Fruit fly (Drosophila melanogaster) whole organism, embryonic: ENCODE results near the gene mRpL15.
A peak's percentile ranks its signal among the peaks of the same experiment; 100 is the strongest.

Experiments used
- CG11504 ChIP-seq: fragments of 200-800 bp; sonication (Bioruptor generic); optimal IDR thresholded peaks from 3 replicates; lab custom pipeline; 2019; ENCODE audit warnings: missing biosample characterization, mild to moderate bottlenecking, missing genetic modification characterization, moderate library complexity
- CG11696 ChIP-seq: fragments of 200-800 bp; sonication (Bioruptor generic); IDR thresholded peaks from 2 replicates; pipeline ENCODE4 v1.3.6; 2022; ENCODE audit warnings: missing biosample characterization, missing genetic modification characterization
- CG12744 ChIP-seq: fragments of 200-800 bp; sonication (Bioruptor generic); optimal IDR thresholded peaks from 2 replicates; lab custom pipeline; 2016; ENCODE audit warnings: missing biosample characterization, missing genetic modification characterization
- CG13624 ChIP-seq: fragments of 200-800 bp; sonication (Bioruptor generic); optimal IDR thresholded peaks from 2 replicates; lab custom pipeline; 2016; ENCODE audit warnings: missing biosample characterization, missing genetic modification characterization
- CG15601 ChIP-seq: fragments of 200-800 bp; sonication (Bioruptor generic); optimal IDR thresholded peaks from 3 replicates; lab custom pipeline; 2019; ENCODE audit warnings: missing biosample characterization, mild to moderate bottlenecking, missing genetic modification characterization, moderate library complexity
- CG17385 ChIP-seq: fragments of 200-800 bp; sonication (Bioruptor generic); optimal IDR thresholded peaks from 3 replicates; lab custom pipeline; 2018; ENCODE audit warnings: missing biosample characterization, mild to moderate bottlenecking, missing genetic modification characterization
- CG18011 ChIP-seq: fragments of 200-800 bp; sonication (Bioruptor generic); optimal IDR thresholded peaks from 2 replicates; lab custom pipeline; 2017; ENCODE audit warnings: missing biosample characterization, missing genetic modification characterization, mild to moderate bottlenecking, moderate library complexity, missing genotype
- CG18619 ChIP-seq: fragments of 200-800 bp; sonication (Bioruptor generic); optimal IDR thresholded peaks from 3 replicates; lab custom pipeline; 2017; ENCODE audit warnings: missing biosample characterization, mild to moderate bottlenecking, missing genetic modification characterization
- CG3407 ChIP-seq: fragments of 200-800 bp; sonication (Bioruptor generic); optimal IDR thresholded peaks from 2 replicates; lab custom pipeline; 2018; ENCODE audit warnings: missing biosample characterization, mild to moderate bottlenecking, missing genetic modification characterization
- CG4360 ChIP-seq: fragments of 200-800 bp; sonication (Bioruptor generic); IDR thresholded peaks from 2 replicates; pipeline ENCODE4 v1.3.6; 2022; ENCODE audit warnings: missing biosample characterization, missing genetic modification characterization
- CG5245 ChIP-seq: fragments of 200-800 bp; sonication (Bioruptor generic); optimal IDR thresholded peaks from 3 replicates; lab custom pipeline; 2016; ENCODE audit warnings: missing biosample characterization, missing genetic modification characterization
- CG6854 ChIP-seq: fragments of 200-800 bp; sonication (Bioruptor generic); optimal IDR thresholded peaks from 3 replicates; lab custom pipeline; 2017; ENCODE audit warnings: missing biosample characterization, mild to moderate bottlenecking, missing genetic modification characterization
- CG8765 ChIP-seq: fragments of 200-800 bp; sonication (Bioruptor generic); IDR thresholded peaks from 2 replicates; pipeline ENCODE4 v1.3.6; 2022; ENCODE audit warnings: missing biosample characterization, missing genetic modification characterization
- CG8944 ChIP-seq: fragments of 200-800 bp; sonication (Bioruptor generic); optimal IDR thresholded peaks from 3 replicates; lab custom pipeline; 2016; ENCODE audit warnings: missing biosample characterization, missing genetic modification characterization
- CG9817 ChIP-seq: fragments of 200-800 bp; sonication (Bioruptor generic); optimal IDR thresholded peaks from 2 replicates; lab custom pipeline; 2018; ENCODE audit warnings: missing biosample characterization, mild to moderate bottlenecking, missing genetic modification characterization, moderate library complexity
- CoRest ChIP-seq: fragments of 200-800 bp; sonication (Bioruptor generic); optimal IDR thresholded peaks from 3 replicates; lab custom pipeline; 2018; ENCODE audit warnings: missing biosample characterization, mild to moderate bottlenecking, missing genetic modification characterization, moderate library complexity
- CrebB ChIP-seq: fragments of 200-800 bp; sonication (Bioruptor generic); optimal IDR thresholded peaks from 3 replicates; lab custom pipeline; 2018; ENCODE audit warnings: missing biosample characterization, mild to moderate bottlenecking, missing genetic modification characterization
- ERR ChIP-seq: fragments of 200-800 bp; sonication (Bioruptor generic); optimal IDR thresholded peaks from 2 replicates; lab custom pipeline; 2016; ENCODE audit warnings: missing biosample characterization, missing genetic modification characterization
- HLH3B ChIP-seq: fragments of 200-800 bp; sonication (Bioruptor generic); IDR thresholded peaks from 2 replicates; pipeline ENCODE4 v1.3.6; 2022; ENCODE audit warnings: missing biosample characterization, missing genetic modification characterization
- HLHmδ ChIP-seq: fragments of 200-800 bp; sonication (Bioruptor generic); optimal IDR thresholded peaks from 2 replicates; lab custom pipeline; 2018; ENCODE audit warnings: missing biosample characterization, mild to moderate bottlenecking, missing genetic modification characterization, moderate library complexity
- Hr39 ChIP-seq: fragments of >200 bp; optimal IDR thresholded peaks from 2 replicates; lab custom pipeline; 2017
- Hsf ChIP-seq: fragments of 200-800 bp; sonication (Bioruptor generic); optimal IDR thresholded peaks from 3 replicates; lab custom pipeline; 2016; ENCODE audit warnings: missing biosample characterization, missing genetic modification characterization
- NC2β ChIP-seq: fragments of 200-800 bp; sonication (Bioruptor generic); optimal IDR thresholded peaks from 2 replicates; lab custom pipeline; 2016; ENCODE audit warnings: missing biosample characterization, missing genetic modification characterization
- NFAT ChIP-seq: fragments of 200-800 bp; sonication (Bioruptor generic); IDR thresholded peaks from 2 replicates; pipeline ENCODE4 v1.3.6; 2022; ENCODE audit warnings: missing biosample characterization, missing genetic modification characterization
- Oli ChIP-seq: fragments of 200-800 bp; sonication (Bioruptor generic); optimal IDR thresholded peaks from 2 replicates; lab custom pipeline; 2018; ENCODE audit warnings: missing biosample characterization, mild to moderate bottlenecking, missing genetic modification characterization, moderate library complexity
- Ptx1 ChIP-seq: fragments of 200-800 bp; sonication (Bioruptor generic); IDR thresholded peaks from 2 replicates; pipeline ENCODE4 v1.3.6; 2022; ENCODE audit warnings: missing biosample characterization, missing genetic modification characterization
- abd-A ChIP-seq: fragments of 200-800 bp; sonication (Bioruptor generic); optimal IDR thresholded peaks from 3 replicates; lab custom pipeline; 2019; ENCODE audit warnings: missing biosample characterization, mild to moderate bottlenecking, missing genetic modification characterization, moderate library complexity
- bcd ChIP-seq: fragments of 200-800 bp; sonication (Bioruptor generic); optimal IDR thresholded peaks from 2 replicates; lab custom pipeline; 2017; ENCODE audit warnings: missing biosample characterization, mild to moderate bottlenecking, missing genetic modification characterization
- caup ChIP-seq: fragments of 200-800 bp; sonication (Bioruptor generic); optimal IDR thresholded peaks from 3 replicates; lab custom pipeline; 2017; ENCODE audit warnings: missing biosample characterization, mild to moderate bottlenecking, missing genetic modification characterization, moderate library complexity; ENCODE audit not compliant: severe bottlenecking
- ewg ChIP-seq: fragments of 200-800 bp; sonication (Bioruptor generic); optimal IDR thresholded peaks from 3 replicates; lab custom pipeline; 2017; ENCODE audit warnings: mild to moderate bottlenecking, missing biosample characterization, missing genetic modification reagents, missing genetic modification characterization
- gcm2 ChIP-seq: fragments of 200-800 bp; sonication (Bioruptor generic); optimal IDR thresholded peaks from 2 replicates; lab custom pipeline; 2016; ENCODE audit warnings: missing biosample characterization, missing genetic modification characterization
- gt ChIP-seq: fragments of 200-800 bp; sonication (Bioruptor generic); IDR thresholded peaks from 2 replicates; pipeline ENCODE4 v1.3.6; 2022; ENCODE audit warnings: missing biosample characterization, missing genetic modification characterization
- ham ChIP-seq: fragments of 200-800 bp; sonication (Bioruptor generic); IDR thresholded peaks from 2 replicates; pipeline ENCODE4 v1.3.6; 2022; ENCODE audit warnings: missing biosample characterization, missing genetic modification characterization
- hb ChIP-seq: fragments of 200-800 bp; sonication (Bioruptor generic); IDR thresholded peaks from 3 replicates; pipeline ENCODE4 v1.3.6; 2022; ENCODE audit warnings: missing biosample characterization, missing genetic modification characterization; ENCODE audit not compliant: partially characterized antibody
- hbn ChIP-seq: fragments of 200-800 bp; sonication (Bioruptor generic); IDR thresholded peaks from 2 replicates; pipeline ENCODE4 v1.3.6; 2022; ENCODE audit warnings: missing biosample characterization, missing genetic modification characterization; ENCODE audit not compliant: partially characterized antibody
- her ChIP-seq: fragments of 200-800 bp; sonication (Bioruptor generic); optimal IDR thresholded peaks from 2 replicates; lab custom pipeline; 2016; ENCODE audit warnings: missing biosample characterization, missing genetic modification characterization
- inv ChIP-seq: fragments of 200-800 bp; sonication (Bioruptor generic); IDR thresholded peaks from 2 replicates; pipeline ENCODE4 v1.3.6; 2022; ENCODE audit warnings: missing biosample characterization, missing genetic modification characterization; ENCODE audit not compliant: partially characterized antibody
- jumu ChIP-seq: fragments of 200-800 bp; sonication (Bioruptor generic); optimal IDR thresholded peaks from 3 replicates; lab custom pipeline; 2016; ENCODE audit warnings: missing biosample characterization, missing genetic modification characterization
- ken ChIP-seq: fragments of 200-800 bp; sonication (Bioruptor generic); IDR thresholded peaks from 3 replicates; pipeline ENCODE4 v1.3.6; 2022; ENCODE audit warnings: missing biosample characterization, missing genetic modification characterization
- knrl ChIP-seq: fragments of 200-800 bp; sonication (Bioruptor generic); IDR thresholded peaks from 3 replicates; pipeline ENCODE4 v1.3.6; 2022; ENCODE audit warnings: missing biosample characterization, missing genetic modification characterization; ENCODE audit not compliant: partially characterized antibody
- maf-S ChIP-seq: fragments of 200-800 bp; sonication (Bioruptor generic); optimal IDR thresholded peaks from 2 replicates; lab custom pipeline; 2016; ENCODE audit warnings: missing biosample characterization, missing genetic modification characterization
- nerfin-2 ChIP-seq: fragments of 200-800 bp; sonication (Bioruptor generic); IDR thresholded peaks from 2 replicates; pipeline ENCODE4 v1.3.6; 2022; ENCODE audit warnings: missing biosample characterization, missing genetic modification characterization; ENCODE audit not compliant: partially characterized antibody
- pan ChIP-seq, 4 experiments: fragments of >200 bp in 3 of 4; fragments of 200-800 bp in 1 of 4; sonication (Bioruptor generic) in 1 of 4; optimal IDR thresholded peaks in 3 of 4; IDR thresholded peaks in 1 of 4; 2 replicates each; pipeline versions ENCODE4 v1.3.6 to Lab custom; 2017 to 2022; ENCODE audit warnings: missing biosample characterization in 2 of 4, missing genetic modification characterization in 2 of 4, mixed read lengths in 1 of 4
- pb ChIP-seq: fragments of 200-800 bp; sonication (Bioruptor generic); optimal IDR thresholded peaks from 3 replicates; lab custom pipeline; 2016; ENCODE audit warnings: missing biosample characterization, missing genetic modification characterization
- pzg ChIP-seq: fragments of 200-800 bp; sonication (Bioruptor generic); optimal IDR thresholded peaks from 3 replicates; lab custom pipeline; 2018; ENCODE audit warnings: missing biosample characterization, mild to moderate bottlenecking, missing genetic modification characterization, moderate library complexity
- ranshi ChIP-seq: fragments of 200-800 bp; sonication (Bioruptor generic); IDR thresholded peaks from 2 replicates; pipeline ENCODE4 v1.3.6; 2022; ENCODE audit warnings: missing biosample characterization, missing genetic modification characterization
- rib ChIP-seq: fragments of 200-800 bp; sonication (Bioruptor generic); IDR thresholded peaks from 2 replicates; pipeline ENCODE4 v1.3.6; 2022; ENCODE audit warnings: missing biosample characterization, missing genetic modification characterization
- stc ChIP-seq: fragments of 200-800 bp; sonication (Bioruptor generic); IDR thresholded peaks from 2 replicates; pipeline ENCODE4 v1.3.6; 2022; ENCODE audit warnings: missing biosample characterization, missing genetic modification characterization
- stwl ChIP-seq: fragments of 200-800 bp; sonication (Bioruptor generic); optimal IDR thresholded peaks from 3 replicates; lab custom pipeline; 2018; ENCODE audit warnings: missing biosample characterization, mild to moderate bottlenecking, missing genetic modification characterization, moderate library complexity
- twi ChIP-seq: fragments of 200-800 bp; optimal IDR thresholded peaks from 2 replicates; lab custom pipeline; 2019; ENCODE audit warnings: missing biosample characterization, mild to moderate bottlenecking, missing genetic modification characterization, moderate library complexity
- wor ChIP-seq: fragments of 200-800 bp; sonication (Bioruptor generic); IDR thresholded peaks from 2 replicates; pipeline ENCODE4 v1.3.6; 2022; ENCODE audit warnings: missing biosample characterization, missing genetic modification characterization

Gene mRpL15

DNA sequence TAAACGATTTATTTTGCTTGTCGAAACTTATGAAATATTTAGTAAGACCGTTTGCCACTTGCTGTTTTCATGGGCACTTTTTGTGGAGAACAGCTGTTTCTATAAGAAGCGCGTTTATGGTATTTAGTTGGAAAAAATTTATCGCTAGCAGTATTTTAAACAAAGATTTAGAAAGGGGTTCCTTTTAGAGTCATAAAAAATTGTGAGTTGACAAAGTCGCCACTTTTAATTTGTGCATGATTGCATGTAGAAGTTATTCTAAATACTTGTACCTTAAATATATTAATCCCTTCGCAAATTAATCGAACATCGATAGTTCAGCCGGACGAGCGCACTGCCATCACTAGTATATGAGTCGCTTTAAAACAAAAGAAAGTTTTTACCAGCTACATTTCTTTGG is 3.7 kb downstream of the mRpL15 start, which contains the start of the genes Las and Psn (continued):
- TF ChIP-seq CG5245 (GFP tag; lab: Kevin White, UChicago) = no peak
- no peak for TF ChIP-seq Hr39 (lab: Kevin White, UChicago)
- TF ChIP-seq nerfin-2 (GFP tag; lab: Robert Waterston, UW) = no peak
- peak; percentile 58; the same call in 1 of the 2 replicates for TF ChIP-seq hbn (GFP tag; lab: Robert Waterston, UW)
- TF ChIP-seq CG13624 (GFP tag; lab: Kevin White, UChicago) = no peak
- TF ChIP-seq pzg (GFP tag; lab: Kevin White, UChicago) = peak; percentile 68
- no peak for TF ChIP-seq ewg (GFP tag; lab: Kevin White, UChicago)
- TF ChIP-seq stc = no peak
- TF ChIP-seq CG17385 = no peak
- peak; percentile 25 for TF ChIP-seq NC2β
- peak; percentile 18 for TF ChIP-seq Hsf (GFP tag; lab: Kevin White, UChicago)
- TF ChIP-seq abd-A (tag; lab: Kevin White, UChicago) = no peak
- no peak for TF ChIP-seq CG11696
- no peak for TF ChIP-seq CG6854 (GFP tag; lab: Kevin White, UChicago)
- TF ChIP-seq jumu = no peak
- no peak for TF ChIP-seq gcm2 (GFP tag; lab: Kevin White, UChicago)
- TF ChIP-seq HLH3B (GFP tag; lab: Robert Waterston, UW) = no peak
- no peak for TF ChIP-seq pan (optimal IDR thresholded peaks at IDR 0.05; lab: Kevin White, UChicago)
- no peak for TF ChIP-seq pan (GFP tag; optimal IDR thresholded peaks at IDR 0.05 in 1 of 2, IDR thresholded peaks at IDR 0.05 in 1 of 2)
- TF ChIP-seq stwl (tag; lab: Kevin White, UChicago) = peak; percentile 66
- no peak for TF ChIP-seq twi (tag; lab: Kevin White, UChicago)
- TF ChIP-seq gt (GFP tag; lab: Robert Waterston, UW) = no peak
- no peak for TF ChIP-seq CG9817 (tag; lab: Kevin White, UChicago)
- TF ChIP-seq bcd = no peak
- TF ChIP-seq hb = no peak
- TF ChIP-seq CG4360 (GFP tag; lab: Robert Waterston, UW) = no peak
- no peak for TF ChIP-seq CG18011 (GFP tag; lab: Kevin White, UChicago)
- TF ChIP-seq CG18619 = no peak
- TF ChIP-seq CG3407 = no peak
- TF ChIP-seq inv (GFP tag; lab: Robert Waterston, UW) = peak; percentile 45; the same call in 1 of the 2 replicates
- TF ChIP-seq caup = no peak
- TF ChIP-seq ERR (GFP tag; lab: Kevin White, UChicago) = no peak
- TF ChIP-seq Oli = no peak
- no peak for TF ChIP-seq HLHmδ (GFP tag; lab: Kevin White, UChicago)
- no peak for TF ChIP-seq ranshi
- no peak for TF ChIP-seq ham (GFP tag; lab: Robert Waterston, UW)
- no peak for TF ChIP-seq wor (GFP tag; lab: Robert Waterston, UW)
- no peak for TF ChIP-seq ken (GFP tag; lab: Robert Waterston, UW)
- no peak for TF ChIP-seq her (GFP tag; lab: Kevin White, UChicago)
- no peak for TF ChIP-seq CG8765 (GFP tag; lab: Robert Waterston, UW)
- no peak for TF ChIP-seq CG11504 (tag; lab: Kevin White, UChicago)
- no peak for TF ChIP-seq Ptx1 (GFP tag; lab: Robert Waterston, UW)
- no peak for TF ChIP-seq CG15601
- TF ChIP-seq CG8944 (GFP tag; lab: Kevin White, UChicago) = no peak
- no peak for TF ChIP-seq maf-S (GFP tag; lab: Kevin White, UChicago)
- no peak for TF ChIP-seq CrebB
- no peak for TF ChIP-seq CG12744 (GFP tag; lab: Kevin White, UChicago)
- no peak for TF ChIP-seq NFAT
- peak; percentile 69 for TF ChIP-seq knrl
- no peak for TF ChIP-seq rib (GFP tag; lab: Robert Waterston, UW)
- no peak for TF ChIP-seq pb (GFP tag; lab: Kevin White, UChicago)
- TF ChIP-seq CoRest (tag; lab: Kevin White, UChicago) = no peak
